Fruit fly (Drosophila melanogaster): ENCODE measurements around the gene RhoGAP68F.
A peak's percentile ranks its signal among the peaks of the same experiment; 100 is the strongest.

RhoGAP68F gene

DNA sequence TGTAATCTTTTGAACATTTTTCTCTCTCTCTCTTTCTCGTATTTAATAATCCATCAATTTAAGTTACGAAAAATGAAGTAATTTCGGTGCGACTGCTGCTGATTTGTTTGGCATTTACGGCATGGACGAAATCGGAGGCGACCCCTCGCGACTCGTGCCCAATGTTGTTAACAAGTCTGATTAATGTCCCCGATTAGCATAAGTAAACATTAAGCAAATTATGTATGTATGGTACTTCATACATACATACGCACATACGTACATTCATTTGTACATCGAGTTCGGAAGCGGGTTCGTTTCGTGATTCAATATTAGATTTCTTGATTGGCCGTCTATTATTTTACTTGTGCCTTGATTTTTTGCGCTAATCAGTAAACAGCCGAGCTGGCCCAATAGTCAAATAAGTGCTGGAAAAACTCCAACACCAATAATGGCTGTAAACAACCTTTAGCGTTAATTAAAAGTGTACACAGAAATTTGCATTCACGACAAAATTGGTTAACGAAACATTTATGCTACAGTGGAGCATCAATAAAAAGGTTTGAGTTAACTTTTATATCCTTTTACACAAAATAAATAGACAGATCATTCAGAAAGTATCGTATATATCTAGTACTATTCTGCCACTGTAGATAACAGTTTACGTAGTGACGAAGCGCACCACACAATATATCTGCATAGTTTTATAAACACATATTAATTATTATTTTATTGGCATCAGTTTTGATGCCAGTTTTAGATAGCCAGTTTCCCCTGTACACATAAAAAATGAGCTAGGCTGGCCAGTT lies 47.6 kb upstream of the RhoGAP68F start (continued):
- TF ChIP-seq CG17568 (GFP tag; optimal IDR thresholded peaks at IDR 0.05) (peak; percentile 57), NC2α (GFP tag; optimal IDR thresholded peaks at IDR 0.05) (no peak), chif (GFP tag; optimal IDR thresholded peaks at IDR 0.05) (peak in 1 of 2 experiments; percentile 24), eve (GFP tag; optimal IDR thresholded peaks at IDR 0.05) (peak in 1 of 2 experiments; percentile 15), pita (GFP tag; optimal IDR thresholded peaks at IDR 0.05) (no peak), Oaz (GFP tag; IDR thresholded peaks at IDR 0.05) (peak; percentile 51; the same call in 1 of the 2 replicates), CG32532 (GFP tag; IDR thresholded peaks at IDR 0.05) (peak; percentile 82), unpg (GFP tag; optimal IDR thresholded peaks at IDR 0.05) (peak; percentile 56), CG16779 (GFP tag; IDR thresholded peaks at IDR 0.05) (peak; percentile 21; the same call in 1 of the 2 replicates), CG2129 (GFP tag; IDR thresholded peaks at IDR 0.05; ENCODE audit: partially characterized antibody) (no peak), HLH3B (GFP tag; IDR thresholded peaks at IDR 0.05) (no peak), ab (GFP tag; optimal IDR thresholded peaks at IDR 0.05) (peak; percentile 8), CG30431 (GFP tag; optimal IDR thresholded peaks at IDR 0.05) (peak; percentile 17), CG4404 (GFP tag; IDR thresholded peaks at IDR 0.05) (0 out of 2 replicates have a peak, but pooled peaks have one; percentile 55), amos (GFP tag; IDR thresholded peaks at IDR 0.05; ENCODE audit: partially characterized antibody) (no peak), CG2875 (GFP tag; optimal IDR thresholded peaks at IDR 0.05) (no peak), ham (GFP tag; IDR thresholded peaks at IDR 0.05) (no peak), grn (GFP tag; optimal IDR thresholded peaks at IDR 0.05) (no peak), Pdp1 (GFP tag; optimal IDR thresholded peaks at IDR 0.05) (peak; percentile 33 to 45), Doc2 (GFP tag; IDR thresholded peaks at IDR 0.05) (no peak), CG6813 (GFP tag; optimal IDR thresholded peaks at IDR 0.05) (peak; percentile 38), CG7271 (tag; optimal IDR thresholded peaks at IDR 0.05) (no peak), Sry-δ (GFP tag; optimal IDR thresholded peaks at IDR 0.05) (peak; percentile 3), zfh1 (GFP tag; IDR thresholded peaks at IDR 0.05) (peak; percentile 9; the same call in 1 of the 3 replicates), CG6654 (GFP tag; optimal IDR thresholded peaks at IDR 0.05) (no peak), CG2199 (GFP tag; IDR thresholded peaks at IDR 0.05) (0 out of 3 replicates have a peak, but pooled peaks have one; percentile 36), sug (tag; optimal IDR thresholded peaks at IDR 0.05) (peak; percentile 74), CG1024 (GFP tag; IDR thresholded peaks at IDR 0.05) (no peak), Ravus (GFP tag; IDR thresholded peaks at IDR 0.05) (peak; percentile 38), nmo (GFP tag; optimal IDR thresholded peaks at IDR 0.05) (peak; percentile 59), insv (GFP tag; optimal IDR thresholded peaks at IDR 0.05) (no peak), lov (optimal IDR thresholded peaks at IDR 0.05) (no peak), lov (GFP tag; IDR thresholded peaks at IDR 0.05) (no peak), CG16813 (GFP tag; IDR thresholded peaks at IDR 0.05; ENCODE audit: partially characterized antibody) (no peak), bab2 (GFP tag; optimal IDR thresholded peaks at IDR 0.05) (peak; percentile 43), kni (GFP tag; optimal IDR thresholded peaks at IDR 0.05) (no peak), emc (GFP tag; optimal IDR thresholded peaks at IDR 0.05) (no peak), CG18619 (GFP tag; optimal IDR thresholded peaks at IDR 0.05) (peak; percentile 63), inv (GFP tag; IDR thresholded peaks at IDR 0.05; ENCODE audit: partially characterized antibody) (no peak), Sox100B (GFP tag; optimal IDR thresholded peaks at IDR 0.05) (peak; percentile 68), scrt (GFP tag; optimal IDR thresholded peaks at IDR 0.05) (peak; percentile 51), Hand (GFP tag; optimal IDR thresholded peaks at IDR 0.05) (peak; percentile 43), CG4820 (GFP tag; optimal IDR thresholded peaks at IDR 0.05) (peak; percentile 2), CG10366 (GFP tag; IDR thresholded peaks at IDR 0.05) (no peak; the same call in 1 of the 2 replicates), usp (GFP tag; optimal IDR thresholded peaks at IDR 0.05) (no peak), CG12942 (GFP tag; optimal IDR thresholded peaks at IDR 0.05) (peak; percentile 43), hb (GFP tag; IDR thresholded peaks at IDR 0.05; ENCODE audit: partially characterized antibody) (no peak), CG11560 (tag; IDR thresholded peaks at IDR 0.05) (no peak), CG10462 (GFP tag; optimal IDR thresholded peaks at IDR 0.05) (no peak)

All from whole organism, embryonic.